Worm (Caenorhabditis elegans): ENCODE results near the gene F22E5.11.
"Not testable (repeated sequence)": the region's sequence is repeated elsewhere in the genome, so short reads cannot be mapped to it uniquely, and the experiment has no call there.

F22E5.11 gene

ce11 chrII:2665081-2665480 lies 20.7 kb upstream of the F22E5.11 start, which contains the start of gene F22E5.2:
Gene F22E5.2, plus strand, starts transcription at chrII:2665381.
- not testable (repeated sequence) for TF ChIP-seq fos-1 (tag; optimal IDR thresholded peaks at IDR 0.05); C34F6.9 (tag; optimal IDR thresholded peaks at IDR 0.05); sma-3 (GFP tag; optimal IDR thresholded peaks at IDR 0.05)

ce11 chrII:2659364-2659763 lies 15.0 kb upstream of the F22E5.11 start, which contains the start of gene gcy-21:
Gene gcy-21, plus strand, starts transcription at chrII:2659664.
- no peak for TF ChIP-seq Y55F3AM.14 (GFP tag; optimal IDR thresholded peaks at IDR 0.05)
- no peak for TF ChIP-seq unc-39 (tag; optimal IDR thresholded peaks at IDR 0.05)
- no peak for TF ChIP-seq crh-2 (tag; optimal IDR thresholded peaks at IDR 0.05)
- TF ChIP-seq mab-5 (tag; optimal IDR thresholded peaks at IDR 0.05), result no peak
- TF ChIP-seq ceh-16 (tag; optimal IDR thresholded peaks at IDR 0.05), result no peak
- no peak for TF ChIP-seq skn-1 (tag; optimal IDR thresholded peaks at IDR 0.05)
- TF ChIP-seq nhr-11 (tag; optimal IDR thresholded peaks at IDR 0.05), result no peak
- no peak for TF ChIP-seq sem-4 (tag; optimal IDR thresholded peaks at IDR 0.05)
- TF ChIP-seq ZK546.5 (tag; optimal IDR thresholded peaks at IDR 0.05), result no peak
- TF ChIP-seq alr-1 (tag; optimal IDR thresholded peaks at IDR 0.05), result no peak
- no peak for TF ChIP-seq ztf-4 (tag; optimal IDR thresholded peaks at IDR 0.05)
- no peak for TF ChIP-seq egl-27 (tag; optimal IDR thresholded peaks at IDR 0.05)
- no peak for TF ChIP-seq fos-1 (tag; optimal IDR thresholded peaks at IDR 0.05)
- no peak for TF ChIP-seq elt-3 (tag; optimal IDR thresholded peaks at IDR 0.05)
- no peak for TF ChIP-seq nhr-21 (tag; optimal IDR thresholded peaks at IDR 0.05)
- no peak for TF ChIP-seq F13H6.1 (tag; optimal IDR thresholded peaks at IDR 0.05)
- TF ChIP-seq nhr-12 (tag; optimal IDR thresholded peaks at IDR 0.05), result no peak
- TF ChIP-seq peb-1 (tag; optimal IDR thresholded peaks at IDR 0.05), result no peak

ce11 chrII:2656606-2657005 lies 12.2 kb upstream of the F22E5.11 start, which contains the start of gene sri-47:
Gene sri-47, plus strand, starts transcription at chrII:2656906.
- no peak for TF ChIP-seq R02D3.7 (tag; optimal IDR thresholded peaks at IDR 0.05)
- no peak for TF ChIP-seq mab-5 (tag; optimal IDR thresholded peaks at IDR 0.05)
- TF ChIP-seq elt-3 (tag; optimal IDR thresholded peaks at IDR 0.05), result no peak
- TF ChIP-seq zag-1 (tag; optimal IDR thresholded peaks at IDR 0.05), result no peak
- TF ChIP-seq blmp-1 (tag; optimal IDR thresholded peaks at IDR 0.05; ENCODE audit: insufficient read depth), result no peak
- TF ChIP-seq snpc-4 (tag; optimal IDR thresholded peaks at IDR 0.05), result no peak
- TF ChIP-seq unc-55 (GFP tag; optimal IDR thresholded peaks at IDR 0.05), result no peak
- no peak for TF ChIP-seq lin-13 (GFP tag; optimal IDR thresholded peaks at IDR 0.05)
- TF ChIP-seq ztf-4 (tag; optimal IDR thresholded peaks at IDR 0.05), result no peak
- no peak for TF ChIP-seq aly-2 (tag; optimal IDR thresholded peaks at IDR 0.05)

- TF ChIP-seq sma-3 (GFP tag; optimal IDR thresholded peaks at IDR 0.05), result no peak
- TF ChIP-seq unc-62 (GFP tag; optimal IDR thresholded peaks at IDR 0.05), result no peak
- no peak for TF ChIP-seq zag-1 (tag; optimal IDR thresholded peaks at IDR 0.05)
- TF ChIP-seq mbf-1 (tag; optimal IDR thresholded peaks at IDR 0.05), result no peak
- TF ChIP-seq sma-9 (GFP tag; optimal IDR thresholded peaks at IDR 0.05), result no peak
- no peak for TF ChIP-seq sma-9 (tag; optimal IDR thresholded peaks at IDR 0.05)
- no peak for TF ChIP-seq F13H6.1 (tag; optimal IDR thresholded peaks at IDR 0.05)
- no peak for TF ChIP-seq lin-11 (tag; optimal IDR thresholded peaks at IDR 0.05)
- no peak for TF ChIP-seq ceh-16 (tag; optimal IDR thresholded peaks at IDR 0.05)
Observed at ce11 chrII:2649539-2649938, 5.1 kb upstream of the F22E5.11 start, which contains the start of the genes F22E5.13 and F22E5.6. Gene F22E5.13, minus strand, starts transcription at chrII:2649639. Gene F22E5.6, plus strand, starts transcription at chrII:2649835.

DNA sequence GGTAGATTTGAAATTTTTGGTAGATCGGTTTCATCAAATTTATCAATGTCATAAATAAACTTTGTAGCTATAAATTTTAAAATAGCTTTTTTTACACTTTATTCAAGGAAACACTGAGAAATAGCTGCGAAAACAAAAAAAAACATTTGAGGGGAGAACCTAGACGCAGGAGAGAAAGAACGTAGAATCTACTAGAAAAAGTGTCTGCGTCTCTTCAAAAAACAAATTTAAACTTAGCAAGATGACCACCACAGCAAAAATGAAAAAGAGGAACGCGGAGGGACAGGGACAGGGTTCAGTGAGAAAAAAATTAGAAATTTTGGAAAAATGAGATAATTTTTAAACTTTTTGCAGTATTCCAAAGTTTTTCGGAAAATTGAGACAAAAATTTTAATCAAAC lies 4.6 kb upstream of the F22E5.11 start:
- TF ChIP-seq R02D3.7 (tag; optimal IDR thresholded peaks at IDR 0.05) (no peak), C34F6.9 (tag; optimal IDR thresholded peaks at IDR 0.05) (peak; percentile 81), nhr-237 (tag; optimal IDR thresholded peaks at IDR 0.05) (no peak), gmeb-1 (tag; optimal IDR thresholded peaks at IDR 0.05) (no peak), F13H6.1 (tag; optimal IDR thresholded peaks at IDR 0.05) (peak; percentile 61), sma-3 (GFP tag; optimal IDR thresholded peaks at IDR 0.05) (no peak), nhr-12 (tag; optimal IDR thresholded peaks at IDR 0.05) (no peak), dmd-4 (tag; optimal IDR thresholded peaks at IDR 0.05) (no peak), unc-39 (tag; optimal IDR thresholded peaks at IDR 0.05) (no peak), lsy-2 (tag; optimal IDR thresholded peaks at IDR 0.05) (peak in 1 of 2 experiments; percentile 65), Y55F3AM.14 (GFP tag; optimal IDR thresholded peaks at IDR 0.05) (no peak), sem-4 (tag; optimal IDR thresholded peaks at IDR 0.05) (peak; percentile 13), fos-1 (tag; optimal IDR thresholded peaks at IDR 0.05) (no peak), nhr-129 (tag; optimal IDR thresholded peaks at IDR 0.05) (peak; percentile 29), egl-27 (tag; optimal IDR thresholded peaks at IDR 0.05) (no peak), blmp-1 (tag; optimal IDR thresholded peaks at IDR 0.05; ENCODE audit: insufficient read depth) (no peak), crh-2 (tag; optimal IDR thresholded peaks at IDR 0.05) (no peak), unc-55 (GFP tag; optimal IDR thresholded peaks at IDR 0.05) (peak; percentile 61), elt-1 (tag; optimal IDR thresholded peaks at IDR 0.05) (no peak), lin-39 (tag; optimal IDR thresholded peaks at IDR 0.05) (no peak), ZK546.5 (tag; optimal IDR thresholded peaks at IDR 0.05) (no peak), elt-3 (tag; optimal IDR thresholded peaks at IDR 0.05) (no peak), mbf-1 (tag; optimal IDR thresholded peaks at IDR 0.05) (no peak), snpc-4 (tag; optimal IDR thresholded peaks at IDR 0.05) (peak; percentile 16), ztf-4 (tag; optimal IDR thresholded peaks at IDR 0.05) (no peak), mab-5 (tag; optimal IDR thresholded peaks at IDR 0.05) (no peak), lin-13 (GFP tag; optimal IDR thresholded peaks at IDR 0.05) (peak; percentile 17), alr-1 (tag; optimal IDR thresholded peaks at IDR 0.05) (no peak), aly-2 (tag; optimal IDR thresholded peaks at IDR 0.05) (no peak), nhr-23 (tag; optimal IDR thresholded peaks at IDR 0.05) (no peak)

Data from whole organism, L2 larva.